Fruit fly (Drosophila melanogaster) whole organism, prepupa: ENCODE measurements around the gene h-cup.

ENCODE experiments used
- CG6276 ChIP-seq: fragments of 200-800 bp; sonication (Bioruptor generic); optimal IDR thresholded peaks from 2 replicates; lab custom pipeline; 2017; ENCODE audit warnings: missing biosample characterization, mild to moderate bottlenecking, missing genetic modification characterization
- CG7368 ChIP-seq: fragments of 200-800 bp; sonication (Bioruptor generic); optimal IDR thresholded peaks from 3 replicates; lab custom pipeline; 2016; ENCODE audit warnings: missing biosample characterization, missing genetic modification characterization
- Sox102F ChIP-seq: fragments of 200-800 bp; sonication (Bioruptor generic); optimal IDR thresholded peaks from 2 replicates; lab custom pipeline; 2016; ENCODE audit warnings: missing biosample characterization, mild to moderate bottlenecking, missing genetic modification characterization
- Sox14 ChIP-seq: fragments of 200-800 bp; sonication (Bioruptor generic); optimal IDR thresholded peaks from 3 replicates; lab custom pipeline; 2016; ENCODE audit warnings: missing biosample characterization, missing genetic modification characterization

- TF ChIP-seq CG7368 (GFP tag; lab: Kevin White, UChicago) (no peak), Sox102F (GFP tag; lab: Kevin White, UChicago) (no peak), CG6276 (GFP tag; lab: Kevin White, UChicago) (no peak), Sox14 (GFP tag; lab: Kevin White, UChicago) (no peak)
These were observed 43.6 kb downstream of the h-cup start for dm6 chr3R:15339111-15339510.
